Worm (Caenorhabditis elegans): ENCODE results near the gene unc-83.

- TF ChIP-seq ama-1 (optimal IDR thresholded peaks at IDR 0.05) = no peak
- TF ChIP-seq tbx-37 (GFP tag; conservative IDR thresholded peaks at IDR 0.05) = no peak
- TF ChIP-seq B0310.2 (tag; optimal IDR thresholded peaks at IDR 0.05) = no peak
- TF ChIP-seq flt-1 (GFP tag; IDR thresholded peaks at IDR 0.05) = no peak
- no peak for TF ChIP-seq tra-4 (tag; optimal IDR thresholded peaks at IDR 0.05)
- TF ChIP-seq hmg-4 (GFP tag; optimal IDR thresholded peaks at IDR 0.05) = no peak
- no peak for TF ChIP-seq F13C5.2 (tag; optimal IDR thresholded peaks at IDR 0.05)
- TF ChIP-seq ceh-13 (GFP tag; optimal IDR thresholded peaks at IDR 0.05) = no peak
- TF ChIP-seq hmbx-1 (tag; optimal IDR thresholded peaks at IDR 0.05) = no peak
Measured at ce11 chrV:6520385-6521080, 55.7 kb downstream of the unc-83 start, which contains the start of the genes F46E10.2 and F46E10.18.
